Worm (Caenorhabditis elegans): ENCODE data around the gene T14G8.6.

Gene T14G8.6

DNA sequence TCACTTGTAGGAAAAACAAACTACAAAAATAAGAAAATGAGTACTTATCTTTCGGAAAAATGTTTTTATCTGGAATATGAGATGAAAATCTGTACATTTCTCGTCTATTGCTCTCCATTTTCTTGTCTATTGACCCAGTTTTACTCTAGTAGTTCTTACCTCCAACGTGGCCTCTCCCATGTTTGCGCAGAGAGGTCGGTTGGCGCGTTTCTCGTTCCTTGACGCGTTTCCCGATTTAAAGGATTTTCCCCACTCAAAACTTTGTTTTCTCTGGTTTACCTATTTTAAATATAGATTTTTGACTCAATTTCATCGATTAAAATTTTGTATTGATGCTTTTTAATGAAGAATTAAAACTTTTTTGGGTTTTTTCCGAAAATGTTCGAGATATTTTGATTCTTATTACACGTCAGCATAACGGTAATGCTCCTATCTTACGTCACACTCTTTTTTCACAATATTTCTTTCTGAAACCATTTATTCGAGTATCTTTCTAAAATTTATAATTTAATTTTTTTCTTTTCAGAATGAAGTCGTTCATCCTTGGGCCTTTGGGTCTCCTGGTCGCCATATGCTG, 1.8 kb downstream of the T14G8.6 start, which contains the start of gene T14G8.3 (continued):
- TF ChIP-seq dpl-1 (GFP tag; optimal IDR thresholded peaks at IDR 0.05): peak; percentile 49
- TF ChIP-seq nhr-10 (tag; optimal IDR thresholded peaks at IDR 0.05): no peak
- no peak for TF ChIP-seq unc-39 (tag; optimal IDR thresholded peaks at IDR 0.05)
- TF ChIP-seq ZK337.2 (GFP tag; IDR thresholded peaks at IDR 0.05): no peak
- no peak for TF ChIP-seq nhr-42 (GFP tag; IDR thresholded peaks at IDR 0.05)
- peak; percentile 11 for TF ChIP-seq nhr-25 (tag; optimal IDR thresholded peaks at IDR 0.05; ENCODE audit: borderline replicate concordance, insufficient read depth)
- TF ChIP-seq lin-39 (tag; optimal IDR thresholded peaks at IDR 0.05): no peak
- peak; percentile 69 for TF ChIP-seq dve-1 (tag; optimal IDR thresholded peaks at IDR 0.05; ENCODE audit: insufficient read depth)
- no peak for TF ChIP-seq F26F4.8 (GFP tag; conservative IDR thresholded peaks at IDR 0.05)
- no peak for TF ChIP-seq php-3 (GFP tag; IDR thresholded peaks at IDR 0.05)
- no peak for TF ChIP-seq R02D3.7 (tag; optimal IDR thresholded peaks at IDR 0.05)
- no peak for TF ChIP-seq egl-43 (GFP tag; IDR thresholded peaks at IDR 0.05)

- TF ChIP-seq sdz-12 (GFP tag; optimal IDR thresholded peaks at IDR 0.05): no peak
- no peak for TF ChIP-seq daf-16 (GFP tag; optimal IDR thresholded peaks at IDR 0.05)
- TF ChIP-seq daf-16 (tag; optimal IDR thresholded peaks at IDR 0.05): no peak
- no peak for TF ChIP-seq lin-13 (GFP tag; optimal IDR thresholded peaks at IDR 0.05)
- no peak for TF ChIP-seq mdl-1 (tag; optimal IDR thresholded peaks at IDR 0.05)
- TF ChIP-seq pqm-1 (tag; optimal IDR thresholded peaks at IDR 0.05): no peak
- TF ChIP-seq daf-8 (GFP tag; IDR thresholded peaks at IDR 0.05): no peak
- TF ChIP-seq spr-3 (GFP tag; optimal IDR thresholded peaks at IDR 0.05): no peak
- no peak for TF ChIP-seq egl-43 (GFP tag; IDR thresholded peaks at IDR 0.05)
- TF ChIP-seq egl-27 (tag; optimal IDR thresholded peaks at IDR 0.05): no peak
- no peak for TF ChIP-seq hif-1 (tag; optimal IDR thresholded peaks at IDR 0.05)
- no peak for TF ChIP-seq F10B5.3 (tag; optimal IDR thresholded peaks at IDR 0.05)
- TF ChIP-seq Y75B8A.6 (GFP tag; IDR thresholded peaks at IDR 0.05): no peak
- TF ChIP-seq nhr-77 (tag; optimal IDR thresholded peaks at IDR 0.05): no peak
- TF ChIP-seq hlh-30 (tag; optimal IDR thresholded peaks at IDR 0.05; ENCODE audit: insufficient read depth): no peak
- no peak for TF ChIP-seq lir-3 (tag; optimal IDR thresholded peaks at IDR 0.05)
- TF ChIP-seq lin-1 (GFP tag; IDR thresholded peaks at IDR 0.05): no peak
- no peak for TF ChIP-seq unc-39 (tag; optimal IDR thresholded peaks at IDR 0.05)
- TF ChIP-seq mes-2 (tag; optimal IDR thresholded peaks at IDR 0.05; ENCODE audit: poor library complexity, severe bottlenecking): no peak
- no peak for TF ChIP-seq mxl-3 (GFP tag; optimal IDR thresholded peaks at IDR 0.05)
- no peak for TF ChIP-seq ZK337.2 (GFP tag; IDR thresholded peaks at IDR 0.05)
Measured at ce11 chrX:12857701-12858100, 4.9 kb downstream of the T14G8.6 start, which contains the start of gene T14G8.2. TSS of gene T14G8.2 (plus strand) at chrX:12858001.

- no peak for TF ChIP-seq nhr-48 (tag; optimal IDR thresholded peaks at IDR 0.05)
- TF ChIP-seq F10B5.3 (tag; optimal IDR thresholded peaks at IDR 0.05): no peak
- TF ChIP-seq spr-1 (tag; optimal IDR thresholded peaks at IDR 0.05): no peak
- 0 out of 2 replicates have a peak, but pooled peaks have one; percentile 31 for TF ChIP-seq tra-1 (GFP tag; IDR thresholded peaks at IDR 0.05)
- TF ChIP-seq mes-2 (tag; optimal IDR thresholded peaks at IDR 0.05; ENCODE audit: poor library complexity, severe bottlenecking): peak; percentile 33
- 0 out of 2 replicates have a peak, but pooled peaks have one; percentile 46 for TF ChIP-seq ceh-44 (GFP tag; IDR thresholded peaks at IDR 0.05)
- TF ChIP-seq madf-5 (GFP tag; IDR thresholded peaks at IDR 0.05): peak; percentile 34 to 62; a peak in 1 of 4 replicates
- no peak for TF ChIP-seq nhr-6 (tag; optimal IDR thresholded peaks at IDR 0.05)
- peak; percentile 17 for TF ChIP-seq lir-3 (tag; optimal IDR thresholded peaks at IDR 0.05)
- TF ChIP-seq snpc-1.2 (GFP tag; IDR thresholded peaks at IDR 0.05): peak; percentile 78
- no peak for TF ChIP-seq attf-4 (tag; optimal IDR thresholded peaks at IDR 0.05)
- no peak for TF ChIP-seq mep-1 (tag; optimal IDR thresholded peaks at IDR 0.05)
- TF ChIP-seq F26F4.8 (GFP tag; conservative IDR thresholded peaks at IDR 0.05): no peak
- no peak for TF ChIP-seq pqm-1 (tag; optimal IDR thresholded peaks at IDR 0.05)
- peak; percentile 26; the same call in 1 of the 2 replicates for TF ChIP-seq T26A8.4 (GFP tag; IDR thresholded peaks at IDR 0.05)
- no peak for TF ChIP-seq rbr-2 (tag; optimal IDR thresholded peaks at IDR 0.05)
- TF ChIP-seq lin-38 (GFP tag; IDR thresholded peaks at IDR 0.05): peak; percentile 56
- 0 out of 2 replicates have a peak, but pooled peaks have one; percentile 15 for TF ChIP-seq Y48G9A.11 (GFP tag; IDR thresholded peaks at IDR 0.05)
- no peak for TF ChIP-seq T20F7.1 (GFP tag; optimal IDR thresholded peaks at IDR 0.05)
- TF ChIP-seq lin-29 (GFP tag; IDR thresholded peaks at IDR 0.05): no peak
- TF ChIP-seq nhr-76 (tag; optimal IDR thresholded peaks at IDR 0.05): no peak
- TF ChIP-seq unc-130 (GFP tag; optimal IDR thresholded peaks at IDR 0.05): no peak
Measured at ce11 chrX:12854680-12855079, 8.0 kb downstream of the T14G8.6 start.
